Fruit fly (Drosophila melanogaster): ENCODE measurements around the gene MAGE.

- TF ChIP-seq EcR (GFP tag; optimal IDR thresholded peaks at IDR 0.05): no peak
- TF ChIP-seq Snoo (tag; optimal IDR thresholded peaks at IDR 0.05): no peak
- TF ChIP-seq CG10348 (GFP tag; IDR thresholded peaks at IDR 0.05): no peak
- no peak for TF ChIP-seq CG8301 (tag; optimal IDR thresholded peaks at IDR 0.05)
- no peak for TF ChIP-seq CG17806 (tag; optimal IDR thresholded peaks at IDR 0.05)
- TF ChIP-seq CG15710 (tag; optimal IDR thresholded peaks at IDR 0.05): no peak
Observed at dm6 chr3R:7200670-7201069, 45.7 kb upstream of the MAGE start, which contains the start of gene CG14609.
